Fruit fly (Drosophila melanogaster) whole organism, adult: ENCODE results near the gene Cyp304a1.

Source experiments
- CG11617 ChIP-seq: fragments of 200-800 bp; sonication (Bioruptor generic); optimal IDR thresholded peaks from 2 replicates; lab custom pipeline; 2017; ENCODE audit warnings: mild to moderate bottlenecking, missing biosample characterization, missing genetic modification reagents, missing genetic modification characterization
- CG12768 ChIP-seq: fragments of 200-800 bp; sonication (Bioruptor generic); optimal IDR thresholded peaks from 2 replicates; lab custom pipeline; 2017; ENCODE audit warnings: missing biosample characterization, missing genetic modification characterization, mild to moderate bottlenecking, moderate library complexity, missing genetic modification reagents
- CG14711 ChIP-seq: fragments of 200-800 bp; sonication (Bioruptor generic); optimal IDR thresholded peaks from 2 replicates; lab custom pipeline; 2018; ENCODE audit warnings: missing biosample characterization, mild to moderate bottlenecking, missing genetic modification characterization, moderate library complexity
- CG1620 ChIP-seq: fragments of 200-800 bp; sonication (Bioruptor generic); optimal IDR thresholded peaks from 2 replicates; lab custom pipeline; 2016; ENCODE audit warnings: missing biosample characterization, missing genetic modification characterization
- CG33017 ChIP-seq: fragments of 200-800 bp; sonication (Bioruptor generic); optimal IDR thresholded peaks from 2 replicates; lab custom pipeline; 2018; ENCODE audit warnings: missing biosample characterization, mild to moderate bottlenecking, missing genetic modification characterization, moderate library complexity
- CG5204 ChIP-seq: fragments of 200-800 bp; sonication (Bioruptor generic); optimal IDR thresholded peaks from 2 replicates; lab custom pipeline; 2016; ENCODE audit warnings: missing biosample characterization, missing genetic modification characterization
- CG7045 ChIP-seq: fragments of 200-800 bp; sonication (Bioruptor generic); optimal IDR thresholded peaks from 2 replicates; lab custom pipeline; 2017; ENCODE audit warnings: missing biosample characterization, mild to moderate bottlenecking, missing genetic modification characterization
- CG7101 ChIP-seq: fragments of 200-800 bp; sonication (Bioruptor generic); optimal IDR thresholded peaks from 2 replicates; lab custom pipeline; 2018; ENCODE audit warnings: missing biosample characterization, mild to moderate bottlenecking, missing genetic modification characterization, moderate library complexity
- Clk ChIP-seq: fragments of 200-800 bp; sonication (Bioruptor generic); optimal IDR thresholded peaks from 2 replicates; lab custom pipeline; 2017; ENCODE audit warnings: missing biosample characterization, missing genetic modification characterization
- Crg-1 ChIP-seq: fragments of 200-800 bp; sonication (Bioruptor generic); optimal IDR thresholded peaks from 2 replicates; lab custom pipeline; 2016; ENCODE audit warnings: missing biosample characterization, missing genetic modification characterization
- Hr96 ChIP-seq: fragments of 200-800 bp; sonication (Bioruptor generic); optimal IDR thresholded peaks from 2 replicates; lab custom pipeline; 2016; ENCODE audit warnings: missing biosample characterization, missing genetic modification characterization
- Mnt ChIP-seq: fragments of 200-800 bp; sonication (Bioruptor generic); optimal IDR thresholded peaks from 2 replicates; lab custom pipeline; 2016; ENCODE audit warnings: missing biosample characterization, mild to moderate bottlenecking, missing genetic modification characterization
- bab1 ChIP-seq: fragments of 200-800 bp; sonication (Bioruptor generic); optimal IDR thresholded peaks from 3 replicates; lab custom pipeline; 2019; ENCODE audit warnings: missing biosample characterization, mild to moderate bottlenecking, missing genetic modification characterization, moderate library complexity
- cic ChIP-seq: fragments of 200-800 bp; sonication (Bioruptor generic); optimal IDR thresholded peaks from 2 replicates; lab custom pipeline; 2017; ENCODE audit warnings: missing biosample characterization, mild to moderate bottlenecking, missing genetic modification characterization, moderate library complexity
- cnc ChIP-seq, 2 experiments: fragments of >200 bp; optimal IDR thresholded peaks; 2 replicates each; lab custom pipeline; 2017
- kay ChIP-seq: fragments of 200-800 bp; sonication (Bioruptor generic); peaks from one replicate; lab custom pipeline; 2016; ENCODE audit warnings: missing biosample characterization, missing genetic modification characterization, borderline replicate concordance
- ovo ChIP-seq: fragments of 200-800 bp; sonication (Bioruptor generic); optimal IDR thresholded peaks from 2 replicates; lab custom pipeline; 2016; ENCODE audit warnings: missing biosample characterization, missing genetic modification characterization
- pad ChIP-seq: fragments of 200-800 bp; sonication (Bioruptor generic); optimal IDR thresholded peaks from 3 replicates; lab custom pipeline; 2017; ENCODE audit warnings: missing biosample characterization, missing genetic modification characterization, mild to moderate bottlenecking, moderate library complexity, missing genetic modification reagents
- tj ChIP-seq: fragments of 200-800 bp; sonication (Bioruptor generic); optimal IDR thresholded peaks from 3 replicates; lab custom pipeline; 2017; ENCODE audit warnings: missing biosample characterization, mild to moderate bottlenecking, missing genetic modification characterization, moderate library complexity
- toe ChIP-seq: fragments of 200-800 bp; sonication (Bioruptor generic); optimal IDR thresholded peaks from 2 replicates; lab custom pipeline; 2016; ENCODE audit warnings: missing biosample characterization, missing genetic modification characterization

The Cyp304a1 gene

DNA sequence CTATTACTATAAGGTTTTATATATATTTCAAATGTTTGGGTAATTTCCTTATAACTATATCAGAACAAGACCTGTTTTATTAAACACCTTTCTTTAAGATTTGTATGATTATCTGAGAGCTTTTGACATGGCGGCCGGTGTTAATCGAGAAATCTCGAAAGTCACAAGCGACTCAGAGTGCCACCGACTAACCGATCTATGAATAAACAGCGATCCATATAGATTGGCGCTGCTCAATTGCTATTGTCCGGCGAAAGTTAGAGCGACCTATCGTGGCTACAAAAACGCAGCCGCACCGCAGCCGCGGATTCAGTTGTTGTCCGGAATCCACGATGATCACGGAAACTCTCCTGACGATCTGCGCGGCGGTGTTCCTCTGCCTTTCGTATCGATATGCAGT, at the start of gene Cyp304a1:
TSS of gene Cyp304a1 (plus strand) at position 301 of the 400 bp plus-strand sequence.
- TF ChIP-seq CG33017 (no peak), Mnt (GFP tag; lab: Kevin White, UChicago) (no peak), CG7101 (tag; lab: Kevin White, UChicago) (no peak), CG11617 (GFP tag; lab: Kevin White, UChicago) (no peak), tj (GFP tag; lab: Kevin White, UChicago) (no peak), CG7045 (no peak), pad (no peak), cnc (optimal IDR thresholded peaks at IDR 0.05; lab: Kevin White, UChicago) (no peak), bab1 (GFP tag; lab: Kevin White, UChicago) (no peak), CG14711 (tag; lab: Kevin White, UChicago) (no peak), kay (GFP tag; lab: Kevin White, UChicago) (no peak), Crg-1 (GFP tag; lab: Kevin White, UChicago) (no peak), cic (GFP tag; lab: Kevin White, UChicago) (no peak), Clk (no peak)

- TF ChIP-seq CG33017 = no peak
- no peak for TF ChIP-seq Crg-1 (GFP tag; lab: Kevin White, UChicago)
- TF ChIP-seq CG12768 = no peak
- no peak for TF ChIP-seq CG7101 (tag; lab: Kevin White, UChicago)
- TF ChIP-seq ovo (GFP tag; lab: Kevin White, UChicago) = no peak
- no peak for TF ChIP-seq CG1620
- TF ChIP-seq Clk = no peak
- TF ChIP-seq kay (GFP tag; lab: Kevin White, UChicago) = no peak
- no peak for TF ChIP-seq CG5204 (GFP tag; lab: Kevin White, UChicago)
- no peak for TF ChIP-seq pad
- TF ChIP-seq CG11617 (GFP tag; lab: Kevin White, UChicago) = no peak
- no peak for TF ChIP-seq bab1 (GFP tag; lab: Kevin White, UChicago)
- TF ChIP-seq CG14711 (tag; lab: Kevin White, UChicago) = no peak
- TF ChIP-seq cnc (optimal IDR thresholded peaks at IDR 0.05; lab: Kevin White, UChicago) = no peak
- no peak for TF ChIP-seq Mnt (GFP tag; lab: Kevin White, UChicago)
- TF ChIP-seq tj (GFP tag; lab: Kevin White, UChicago) = no peak
- no peak for TF ChIP-seq toe (GFP tag; lab: Kevin White, UChicago)
- TF ChIP-seq CG7045 = no peak
Observed at dm6 chr3R:12915811-12916210, 47.8 kb upstream of the Cyp304a1 start, which contains the start of gene beat-Vb. beat-Vb (plus strand) TSS chr3R:12916056.

DNA sequence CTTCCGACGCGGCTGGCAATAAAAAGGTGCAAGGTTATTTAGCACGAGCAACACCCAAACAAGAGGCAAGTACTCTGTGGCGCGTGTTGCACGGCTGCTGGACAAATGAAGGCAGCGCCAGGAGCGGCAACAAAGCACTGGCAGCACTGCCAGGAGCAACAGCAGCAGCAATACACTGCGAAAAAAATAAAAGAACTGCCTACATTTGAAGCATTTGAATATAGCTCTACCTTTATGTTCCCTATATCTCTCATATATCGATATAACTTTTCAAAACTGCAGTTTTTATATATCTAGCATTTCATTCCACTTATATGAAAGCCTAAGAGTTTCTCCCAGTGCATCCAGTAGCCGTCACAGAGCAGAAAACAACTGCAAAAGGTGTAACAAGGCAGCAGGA, 6.2 kb upstream of the Cyp304a1 start:
- TF ChIP-seq toe (GFP tag; lab: Kevin White, UChicago) (no peak), CG14711 (tag; lab: Kevin White, UChicago) (no peak), CG12768 (no peak), CG5204 (GFP tag; lab: Kevin White, UChicago) (no peak), CG7045 (no peak), ovo (GFP tag; lab: Kevin White, UChicago) (no peak), CG33017 (no peak), tj (GFP tag; lab: Kevin White, UChicago) (no peak), cic (GFP tag; lab: Kevin White, UChicago) (no peak)

dm6 chr3R:12960227-12960626, 3.4 kb upstream of the Cyp304a1 start:
- no peak for TF ChIP-seq cnc (optimal IDR thresholded peaks at IDR 0.05; lab: Kevin White, UChicago)
- TF ChIP-seq CG12768 = no peak
- no peak for TF ChIP-seq cic (GFP tag; lab: Kevin White, UChicago)
- TF ChIP-seq CG14711 (tag; lab: Kevin White, UChicago) = no peak
- TF ChIP-seq CG7045 = no peak
- no peak for TF ChIP-seq CG5204 (GFP tag; lab: Kevin White, UChicago)
- no peak for TF ChIP-seq toe (GFP tag; lab: Kevin White, UChicago)
- no peak for TF ChIP-seq Mnt (GFP tag; lab: Kevin White, UChicago)
- TF ChIP-seq bab1 (GFP tag; lab: Kevin White, UChicago) = no peak
- TF ChIP-seq Crg-1 (GFP tag; lab: Kevin White, UChicago) = no peak
- no peak for TF ChIP-seq CG11617 (GFP tag; lab: Kevin White, UChicago)
- TF ChIP-seq Hr96 (GFP tag; lab: Kevin White, UChicago) = no peak

DNA sequence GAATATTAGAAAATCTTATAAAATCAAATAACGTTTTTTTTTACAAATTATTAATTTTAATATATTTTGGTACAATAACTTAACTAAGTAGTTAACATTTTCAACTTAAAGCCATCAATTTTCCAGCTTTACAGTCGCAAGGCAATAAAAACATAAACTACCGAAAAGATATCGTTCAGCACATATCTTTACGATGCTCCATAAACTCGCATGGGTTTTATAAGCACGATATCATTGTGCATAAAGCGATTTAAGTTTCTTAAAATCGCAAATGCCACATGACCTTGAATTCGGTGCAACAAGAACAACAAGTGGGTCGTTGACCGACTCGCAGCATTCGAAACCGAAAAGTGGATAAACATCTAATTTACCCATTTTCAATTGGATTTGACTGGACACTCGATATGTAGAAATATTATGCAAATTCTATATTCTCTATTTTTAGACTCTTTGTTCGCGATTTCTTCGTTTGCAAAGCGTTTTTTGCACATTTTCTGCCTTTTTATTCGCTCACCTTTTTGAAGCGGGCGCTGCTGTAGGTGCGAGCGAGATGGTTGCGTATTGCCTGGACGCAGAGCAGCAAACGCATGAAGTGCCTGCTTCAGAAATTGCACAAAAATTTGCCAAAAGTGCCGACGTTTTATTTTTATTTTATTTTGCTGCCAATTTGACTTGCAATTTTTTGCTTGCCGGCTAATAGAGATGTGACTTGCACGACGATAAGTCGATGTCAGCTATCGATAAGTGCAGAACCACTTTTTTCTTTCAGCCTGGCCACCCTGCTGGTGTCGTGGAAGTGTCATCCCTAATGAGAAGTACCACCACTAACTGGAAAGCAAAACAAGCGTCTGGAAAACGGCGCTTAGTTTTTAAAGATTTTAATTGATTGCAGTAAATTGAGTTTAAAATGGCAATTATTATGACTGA, 2.4 kb upstream of the Cyp304a1 start, which contains the start of gene Spc25:
TSS of gene Spc25 (plus strand) at position 817 of the 927 bp plus-strand sequence.
- no peak for TF ChIP-seq CG12768
- peak; percentile 53 for TF ChIP-seq CG1620
- peak; percentile 63 for TF ChIP-seq CG14711 (tag; lab: Kevin White, UChicago)
- peak; percentile 5 for TF ChIP-seq Crg-1 (GFP tag; lab: Kevin White, UChicago)
- peak; percentile 20 for TF ChIP-seq CG7101 (tag; lab: Kevin White, UChicago)
- TF ChIP-seq CG7045 = no peak
- TF ChIP-seq Clk = no peak
- TF ChIP-seq Hr96 (GFP tag; lab: Kevin White, UChicago) = peak; percentile 29
- no peak for TF ChIP-seq kay (GFP tag; lab: Kevin White, UChicago)
- TF ChIP-seq pad = no peak
- TF ChIP-seq CG33017 = no peak
- TF ChIP-seq Mnt (GFP tag; lab: Kevin White, UChicago) = peak; percentile 18
- no peak for TF ChIP-seq CG11617 (GFP tag; lab: Kevin White, UChicago)
- TF ChIP-seq toe (GFP tag; lab: Kevin White, UChicago) = peak; percentile 38
- peak; percentile 64 for TF ChIP-seq tj (GFP tag; lab: Kevin White, UChicago)
- TF ChIP-seq ovo (GFP tag; lab: Kevin White, UChicago) = no peak
- no peak for TF ChIP-seq cic (GFP tag; lab: Kevin White, UChicago)
- peak; percentile 54 for TF ChIP-seq bab1 (GFP tag; lab: Kevin White, UChicago)
- peak; percentile 27 for TF ChIP-seq CG5204 (GFP tag; lab: Kevin White, UChicago)
- TF ChIP-seq cnc (optimal IDR thresholded peaks at IDR 0.05; lab: Kevin White, UChicago) = no peak
